Worm (Caenorhabditis elegans) whole organism, L1 larva: ENCODE data around the gene nhr-142.

ENCODE experiments used
- fos-1 ChIP-seq: fragments of 150-350 bp; optimal IDR thresholded peaks from 2 replicates; lab custom pipeline; 2014; ENCODE audit warnings: missing biosample characterization, missing genetic modification characterization
- mep-1 ChIP-seq: fragments of 150-350 bp; optimal IDR thresholded peaks from 2 replicates; lab custom pipeline; 2014; ENCODE audit warnings: missing biosample characterization, missing genetic modification characterization
- nhr-76 ChIP-seq: sonication (generic microtip); optimal IDR thresholded peaks from 2 replicates; lab custom pipeline; 2017; ENCODE audit warnings: missing biosample characterization, missing genetic modification characterization
- pag-3 ChIP-seq: sonication (generic microtip); optimal IDR thresholded peaks from 2 replicates; lab custom pipeline; 2017; ENCODE audit warnings: missing genetic modification characterization, mild to moderate bottlenecking, missing compliant biosample characterization, antibody characterized with exemption, borderline replicate concordance; ENCODE audit not compliant: insufficient read depth
- pqm-1 ChIP-seq: sonication (generic microtip); optimal IDR thresholded peaks from 3 replicates; lab custom pipeline; 2017; ENCODE audit warnings: missing biosample characterization, missing genetic modification characterization

DNA sequence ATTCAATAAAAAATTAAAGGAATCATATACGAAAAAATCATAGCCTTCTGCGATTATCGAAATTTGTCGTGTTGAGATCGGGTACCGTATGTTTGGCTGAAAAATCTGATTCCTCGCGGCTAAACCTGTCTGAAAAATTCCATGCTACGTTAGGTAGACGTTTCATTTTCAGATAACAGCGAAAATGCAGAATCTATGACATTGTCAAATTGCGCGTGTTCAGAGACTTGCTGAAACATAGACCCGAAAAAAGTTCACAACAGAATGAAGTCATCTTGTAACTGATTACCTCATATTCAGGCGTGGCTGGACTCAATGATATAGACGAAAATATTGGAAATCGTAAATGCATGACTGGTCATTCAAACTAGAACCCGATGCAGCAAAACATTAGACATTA, 43.2 kb upstream of the nhr-142 start, which contains the start of gene srh-76:
- no peak for TF ChIP-seq pqm-1 (tag; lab: Kevin White, UChicago)
- TF ChIP-seq nhr-76 (tag; lab: Kevin White, UChicago), result no peak
- TF ChIP-seq pag-3, result no peak
- no peak for TF ChIP-seq fos-1 (tag; lab: Kevin White, UChicago)
- no peak for TF ChIP-seq mep-1 (tag; lab: Kevin White, UChicago)
